Worm (Caenorhabditis elegans) whole organism, midembryonic: ENCODE results near the gene drd-1.

ENCODE experiments used
- T22C8.4 ChIP-seq: fragments of 200-800 bp; sonication (Bioruptor generic); IDR thresholded peaks from 2 replicates; pipeline ENCODE4 v1.3.6; 2022; ENCODE audit warnings: missing genetic modification characterization, missing compliant biosample characterization
- cog-1 ChIP-seq: sonication (generic microtip); optimal IDR thresholded peaks from 2 replicates; lab custom pipeline; 2016; ENCODE audit warnings: missing genetic modification characterization, missing compliant biosample characterization
- flt-1 ChIP-seq: fragments of 200-800 bp; sonication (Bioruptor generic); IDR thresholded peaks from 2 replicates; pipeline ENCODE4 v1.3.6; 2022; ENCODE audit warnings: missing genetic modification characterization, missing compliant biosample characterization
- klf-2 ChIP-seq: fragments of 200-800 bp; sonication (Bioruptor generic); conservative IDR thresholded peaks from 2 replicates; pipeline ENCODE4 v1.3.6; 2022; ENCODE audit warnings: missing genetic modification reagents, missing genetic modification characterization, missing compliant biosample characterization
- ref-1 ChIP-seq: fragments of 200-800 bp; sonication (Bioruptor generic); conservative IDR thresholded peaks from 2 replicates; pipeline ENCODE4 v1.3.6; 2022; ENCODE audit warnings: missing genetic modification reagents, missing genetic modification characterization, missing compliant biosample characterization
- tab-1 ChIP-seq: fragments of 200-800 bp; sonication (Bioruptor generic); IDR thresholded peaks from 2 replicates; pipeline ENCODE4 v1.3.6; 2022; ENCODE audit warnings: missing genetic modification characterization, missing compliant biosample characterization
- ztf-23 ChIP-seq: fragments of 200-800 bp; sonication (Bioruptor generic); IDR thresholded peaks from 2 replicates; pipeline ENCODE4 v1.3.6; 2022; ENCODE audit warnings: missing genetic modification reagents, missing genetic modification characterization, missing compliant biosample characterization

- TF ChIP-seq klf-2 (GFP tag; lab: Robert Waterston, UW) (no peak), tab-1 (GFP tag; lab: Robert Waterston, UW) (no peak), flt-1 (GFP tag; lab: Robert Waterston, UW) (no peak), T22C8.4 (GFP tag; lab: Robert Waterston, UW) (no peak), ref-1 (GFP tag; lab: Robert Waterston, UW) (no peak), ztf-23 (GFP tag; lab: Robert Waterston, UW) (no peak), cog-1 (tag; lab: Kevin White, UChicago) (no peak)
Observed at ce11 chrII:8399997-8400396, 12.1 kb downstream of the drd-1 start.
